Worm (Caenorhabditis elegans) whole organism, L1 larva: ENCODE measurements around the gene C37H5.13.

Source experiments
- F16B12.6 ChIP-seq: fragments of 150-350 bp; optimal IDR thresholded peaks from 2 replicates; lab custom pipeline; 2014; ENCODE audit warnings: missing biosample characterization, missing genetic modification characterization
- dpl-1 ChIP-seq, 3 experiments: fragments of 150-350 bp in 2 of 3; sonication (generic microtip) in 1 of 3; optimal IDR thresholded peaks; 2 replicates each; lab custom pipeline; 2014 to 2017; ENCODE audit warnings: missing biosample characterization in 3 of 3, missing genetic modification characterization in 3 of 3, missing genetic modification reagents in 3 of 3
- fkh-8 ChIP-seq: sonication (generic microtip); optimal IDR thresholded peaks from 2 replicates; lab custom pipeline; 2016; ENCODE audit warnings: mild to moderate bottlenecking, missing genetic modification characterization, missing compliant biosample characterization
- isw-1 ChIP-seq: fragments of 200-800 bp; sonication (Bioruptor generic); IDR thresholded peaks from 2 replicates; pipeline ENCODE4 v1.3.6; 2022; ENCODE audit warnings: missing genetic modification characterization, missing compliant biosample characterization
- lin-14 ChIP-seq: fragments of 200-800 bp; sonication (Bioruptor generic); optimal IDR thresholded peaks from 2 replicates; lab custom pipeline; 2018; ENCODE audit warnings: mild to moderate bottlenecking, missing genetic modification characterization, moderate library complexity, missing compliant biosample characterization
- lin-15B ChIP-seq: fragments of 150-350 bp; sonication (generic microtip); optimal IDR thresholded peaks from 3 replicates; lab custom pipeline; 2014; ENCODE audit warnings: missing biosample characterization, missing genetic modification characterization
- lin-35 ChIP-seq, 2 experiments: fragments of 150-350 bp; optimal IDR thresholded peaks; 2 replicates each; lab custom pipeline; 2014; ENCODE audit warnings: missing biosample characterization in 2 of 2, missing genetic modification characterization in 2 of 2, missing genetic modification reagents in 2 of 2
- mep-1 ChIP-seq: fragments of 150-350 bp; optimal IDR thresholded peaks from 2 replicates; lab custom pipeline; 2014; ENCODE audit warnings: missing biosample characterization, missing genetic modification characterization
- nhr-12 ChIP-seq: sonication (generic microtip); optimal IDR thresholded peaks from 2 replicates; lab custom pipeline; 2017; ENCODE audit warnings: missing biosample characterization, missing genetic modification characterization
- nhr-237 ChIP-seq: fragments of 150-350 bp; optimal IDR thresholded peaks from 2 replicates; lab custom pipeline; 2014; ENCODE audit warnings: missing biosample characterization, missing genetic modification characterization
- nhr-47 ChIP-seq: sonication (generic microtip); optimal IDR thresholded peaks from 2 replicates; lab custom pipeline; 2016; ENCODE audit warnings: mild to moderate bottlenecking, missing genetic modification characterization, moderate library complexity, missing compliant biosample characterization
- pqm-1 ChIP-seq: sonication (generic microtip); optimal IDR thresholded peaks from 3 replicates; lab custom pipeline; 2017; ENCODE audit warnings: missing biosample characterization, missing genetic modification characterization
- skn-1 ChIP-seq: fragments of 150-350 bp; optimal IDR thresholded peaks from 2 replicates; lab custom pipeline; 2014; ENCODE audit warnings: missing biosample characterization, missing genetic modification characterization
- unc-62 ChIP-seq: fragments of 150-350 bp; optimal IDR thresholded peaks from 2 replicates; lab custom pipeline; 2014; ENCODE audit warnings: missing biosample characterization, missing genetic modification reagents, missing genetic modification characterization
- unc-86 ChIP-seq: sonication (generic microtip); optimal IDR thresholded peaks from 2 replicates; lab custom pipeline; 2016; ENCODE audit warnings: missing genetic modification characterization, missing compliant biosample characterization
- xbp-1 ChIP-seq: sonication (generic microtip); optimal IDR thresholded peaks from 2 replicates; lab custom pipeline; 2016; ENCODE audit warnings: missing genetic modification characterization, missing compliant biosample characterization
- zag-1 ChIP-seq: fragments of 150-350 bp; optimal IDR thresholded peaks from 2 replicates; lab custom pipeline; 2014; ENCODE audit warnings: missing biosample characterization, missing genetic modification characterization
- ztf-11 ChIP-seq, 2 experiments: sonication (generic microtip); optimal IDR thresholded peaks; 2 replicates each; lab custom pipeline; 2016 to 2017; ENCODE audit warnings: missing genetic modification characterization in 2 of 2, missing biosample characterization in 1 of 2, missing compliant biosample characterization in 1 of 2

Gene C37H5.13

ce11 chrV:4810653-4811052 is 52.1 kb downstream of the C37H5.13 start (continued):
- TF ChIP-seq lin-14 (GFP tag; lab: Kevin White, UChicago) (peak; percentile 85), dpl-1 (GFP tag; optimal IDR thresholded peaks at IDR 0.05; lab: Kevin White, UChicago) (peak in 1 of 3 experiments; percentile 51), lin-15B (tag; lab: Kevin White, UChicago) (peak; percentile 47), lin-35 (GFP tag; optimal IDR thresholded peaks at IDR 0.05; lab: Kevin White, UChicago) (peak in 1 of 2 experiments; percentile 62), ztf-11 (tag; optimal IDR thresholded peaks at IDR 0.05; lab: Kevin White, UChicago) (no peak), isw-1 (GFP tag; lab: Robert Waterston, UW) (no peak), pqm-1 (tag; lab: Kevin White, UChicago) (no peak), zag-1 (no peak), nhr-237 (no peak), nhr-47 (tag; lab: Kevin White, UChicago) (peak; percentile 21), F16B12.6 (tag; lab: Kevin White, UChicago) (peak; percentile 2), nhr-12 (no peak), unc-62 (GFP tag; lab: Kevin White, UChicago) (no peak), xbp-1 (tag; lab: Kevin White, UChicago) (peak; percentile 1), fkh-8 (peak; percentile 69), mep-1 (tag; lab: Kevin White, UChicago) (peak; percentile 14), unc-86 (peak; percentile 19), skn-1 (tag; lab: Kevin White, UChicago) (peak; percentile 27)
